Fruit fly (Drosophila melanogaster): ENCODE data around the gene CG13010.

The CG13010 gene

DNA sequence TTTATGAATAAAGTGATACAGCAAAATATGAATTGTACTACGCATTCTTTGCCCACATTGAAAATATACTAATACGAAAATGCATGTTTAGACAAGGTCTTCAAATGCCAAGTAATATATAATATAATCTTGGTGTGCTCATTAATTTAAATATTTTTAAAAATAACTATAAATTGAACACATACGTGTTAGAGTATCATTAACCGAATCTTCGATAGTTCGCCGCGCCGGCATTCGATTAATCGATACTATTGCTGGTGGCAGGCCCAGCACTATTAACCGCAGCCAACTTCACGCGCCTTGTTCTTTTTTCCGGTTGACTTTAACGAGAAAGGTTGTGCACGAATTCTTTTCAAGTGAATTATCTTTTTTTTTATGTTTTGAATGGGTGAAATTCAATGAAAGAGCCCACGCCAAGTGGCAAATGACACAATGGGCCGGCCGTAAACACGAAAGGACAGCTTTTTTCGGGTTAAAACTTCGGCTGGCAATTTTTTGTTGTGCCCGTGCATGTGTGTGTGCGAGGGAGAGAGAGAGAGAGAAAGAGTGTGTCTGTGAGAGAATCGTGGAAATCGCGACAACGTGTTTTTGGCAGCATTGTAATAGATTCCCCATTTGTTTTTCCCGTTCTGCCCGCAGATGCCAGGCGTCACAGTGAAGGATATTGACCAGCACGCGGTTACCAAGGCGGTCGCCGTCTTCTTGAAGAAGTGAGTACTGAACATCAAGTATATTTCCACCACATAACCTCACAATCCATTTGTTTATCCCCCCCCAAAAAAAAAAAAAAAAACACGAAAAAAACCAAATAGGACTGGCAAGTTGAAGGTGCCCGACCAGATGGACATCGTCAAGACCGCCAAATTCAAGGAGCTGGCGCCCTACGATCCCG, 40.9 kb downstream of the CG13010 start, which contains the start of gene RpS19a (continued):
- TF ChIP-seq CG10979 (tag; optimal IDR thresholded peaks at IDR 0.05) (peak; percentile 35), CG10321 (GFP tag; IDR thresholded peaks at IDR 0.05) (peak; percentile 48; the same call in 1 of the 2 replicates), Pdp1 (GFP tag; optimal IDR thresholded peaks at IDR 0.05) (peak; percentile 7 to 34), pho (GFP tag; optimal IDR thresholded peaks at IDR 0.05) (peak; percentile 9), gcm2 (GFP tag; optimal IDR thresholded peaks at IDR 0.05) (peak; percentile 36), C15 (GFP tag; IDR thresholded peaks at IDR 0.05) (peak; percentile 68; the same call in 1 of the 3 replicates), Scr (GFP tag; IDR thresholded peaks at IDR 0.05; ENCODE audit: partially characterized antibody) (peak; percentile 66; the same call in 1 of the 2 replicates), CG16815 (GFP tag; optimal IDR thresholded peaks at IDR 0.05) (peak; percentile 1), da (GFP tag; optimal IDR thresholded peaks at IDR 0.05) (no peak), fd102C (GFP tag; optimal IDR thresholded peaks at IDR 0.05) (peak; percentile 53), usp (GFP tag; optimal IDR thresholded peaks at IDR 0.05) (no peak), CG14965 (GFP tag; optimal IDR thresholded peaks at IDR 0.05; ENCODE audit: borderline replicate concordance) (no peak), Elba2 (GFP tag; optimal IDR thresholded peaks at IDR 0.05) (no peak), CG14050 (GFP tag; IDR thresholded peaks at IDR 0.05) (peak; percentile 49; the same call in 2 of the 3 replicates), CG1792 (GFP tag; optimal IDR thresholded peaks at IDR 0.05) (no peak), Hr39 (optimal IDR thresholded peaks at IDR 0.05) (no peak), caup (GFP tag; optimal IDR thresholded peaks at IDR 0.05; ENCODE audit: severe bottlenecking) (peak; percentile 92), sqz (GFP tag; optimal IDR thresholded peaks at IDR 0.05) (peak; percentile 87), CG31365 (tag; optimal IDR thresholded peaks at IDR 0.05) (peak; percentile 81), h (optimal IDR thresholded peaks at IDR 0.05) (no peak), ind (GFP tag; optimal IDR thresholded peaks at IDR 0.05) (no peak), Ets97D (GFP tag; optimal IDR thresholded peaks at IDR 0.05) (peak; percentile 99), CG11398 (GFP tag; optimal IDR thresholded peaks at IDR 0.05) (peak; percentile 42), Hr78 (GFP tag; optimal IDR thresholded peaks at IDR 0.05) (peak in 1 of 2 experiments; percentile 18), Med (GFP tag) (peak; percentile 97), Mad (GFP tag; optimal IDR thresholded peaks at IDR 0.05) (peak; percentile 57), nmo (GFP tag; optimal IDR thresholded peaks at IDR 0.05) (peak; percentile 49), lov (optimal IDR thresholded peaks at IDR 0.05) (no peak), lov (GFP tag; IDR thresholded peaks at IDR 0.05) (peak; percentile 94), kay (GFP tag; optimal IDR thresholded peaks at IDR 0.05) (no peak), corto (GFP tag; optimal IDR thresholded peaks at IDR 0.05) (peak; percentile 2), psq (GFP tag; optimal IDR thresholded peaks at IDR 0.05) (no peak), E2f1 (GFP tag; IDR thresholded peaks at IDR 0.05) (peak; percentile 61), CG8478 (optimal IDR thresholded peaks at IDR 0.05) (no peak), amos (GFP tag; IDR thresholded peaks at IDR 0.05; ENCODE audit: partially characterized antibody) (peak; percentile 3; the same call in 1 of the 2 replicates), Sin3A (optimal IDR thresholded peaks at IDR 0.05) (peak; percentile 49), CG30020 (tag; optimal IDR thresholded peaks at IDR 0.05) (peak; percentile 44), chm (GFP tag; IDR thresholded peaks at IDR 0.05) (peak; percentile 88), HmgZ (tag; optimal IDR thresholded peaks at IDR 0.05) (peak; percentile 28), Gug (GFP tag; IDR thresholded peaks at IDR 0.05) (peak; percentile 38; the same call in 2 of the 4 replicates), CG11093 (GFP tag; IDR thresholded peaks at IDR 0.05) (no peak), Blimp-1 (GFP tag; optimal IDR thresholded peaks at IDR 0.05) (peak; percentile 24), Hand (GFP tag; optimal IDR thresholded peaks at IDR 0.05) (peak; percentile 88), al (GFP tag; IDR thresholded peaks at IDR 0.05) (no peak), tna (GFP tag; IDR thresholded peaks at IDR 0.05; ENCODE audit: partially characterized antibody) (no peak), zen (tag; optimal IDR thresholded peaks at IDR 0.05) (peak; percentile 40), gro (GFP tag; optimal IDR thresholded peaks at IDR 0.05) (peak; percentile 53), seq (GFP tag; IDR thresholded peaks at IDR 0.05) (peak; percentile 53; the same call in 1 of the 2 replicates), Antp (GFP tag; optimal IDR thresholded peaks at IDR 0.05) (no peak), CG18476 (GFP tag; optimal IDR thresholded peaks at IDR 0.05) (peak; percentile 14)

All from whole organism, embryonic.